Worm (Caenorhabditis elegans): ENCODE data around the gene C26E6.12.

ce11 chrIII:4967236-4967635 is 35.2 kb upstream of the C26E6.12 start:
- TF ChIP-seq ztf-23 (GFP tag; IDR thresholded peaks at IDR 0.05) (no peak), T22C8.4 (GFP tag; IDR thresholded peaks at IDR 0.05) (no peak), flt-1 (GFP tag; IDR thresholded peaks at IDR 0.05) (no peak), tab-1 (GFP tag; IDR thresholded peaks at IDR 0.05) (no peak), cog-1 (tag; optimal IDR thresholded peaks at IDR 0.05) (no peak)

All from whole organism, midembryonic.